Fruit fly (Drosophila melanogaster) whole organism, wandering third instar larva: ENCODE data around the gene CG1910.

Experiments used
- Hr78 ChIP-seq: fragments of >200 bp; optimal IDR thresholded peaks from 2 replicates; lab custom pipeline; 2017; ENCODE audit warnings: missing biosample characterization, missing genetic modification characterization
- N ChIP-seq: fragments of >200 bp; optimal IDR thresholded peaks from 2 replicates; lab custom pipeline; 2018; ENCODE audit warnings: missing biosample characterization, missing external identifiers, missing genetic modification characterization
- dl ChIP-seq, 2 experiments: fragments of 175-275, 200-275 bp in 1 of 2; fragments of 200-275 bp in 1 of 2; sonication (Bioruptor generic); optimal IDR thresholded peaks; lab custom pipeline; 2018; ENCODE audit warnings: mild to moderate bottlenecking in 2 of 2, missing biosample characterization in 2 of 2, missing genetic modification characterization in 2 of 2, moderate library complexity in 2 of 2; ENCODE audit not compliant: partially characterized antibody in 2 of 2, insufficient read depth in 1 of 2
- jim ChIP-seq: fragments of 175-275, 200-325 bp; sonication (Bioruptor generic); optimal IDR thresholded peaks from 2 replicates; lab custom pipeline; 2016; ENCODE audit warnings: missing biosample characterization, mild to moderate bottlenecking, missing genetic modification characterization
- rgr ChIP-seq: fragments of 200-800 bp; sonication (Bioruptor generic); optimal IDR thresholded peaks from 3 replicates; lab custom pipeline; 2016; ENCODE audit warnings: missing biosample characterization, mild to moderate bottlenecking, missing genetic modification characterization

dm6 chr3R:31711270-31712029 is 36.0 kb upstream of the CG1910 start:
- TF ChIP-seq jim (GFP tag; lab: Kevin White, UChicago) (no peak), rgr (GFP tag; lab: Kevin White, UChicago) (no peak), dl (GFP tag; optimal IDR thresholded peaks at IDR 0.05; lab: Kevin White, UChicago; ENCODE audit: insufficient read depth in 1 of 2, partially characterized antibody in 2 of 2) (no peak), Hr78 (no peak), N (GFP tag; lab: Kevin White, UChicago) (no peak)
